Fruit fly (Drosophila melanogaster): ENCODE measurements around the gene CG17806.

CG17806 gene

dm6 chr3R:17794335-17795074 lies 8.6 kb downstream of the CG17806 start, which contains the start of gene CG43102 (continued):
- TF ChIP-seq cato (GFP tag; optimal IDR thresholded peaks at IDR 0.05; ENCODE audit: borderline replicate concordance), result peak; percentile 12
- peak; percentile 52 for TF ChIP-seq Hsf (GFP tag; optimal IDR thresholded peaks at IDR 0.05)
- TF ChIP-seq H15 (GFP tag; IDR thresholded peaks at IDR 0.05), result peak; percentile 77
- peak; percentile 31 for TF ChIP-seq MESR4 (GFP tag; optimal IDR thresholded peaks at IDR 0.05)
- TF ChIP-seq ken (GFP tag; IDR thresholded peaks at IDR 0.05), result peak; percentile 72
- peak; percentile 12 for TF ChIP-seq CG17912 (GFP tag; optimal IDR thresholded peaks at IDR 0.05)
- TF ChIP-seq Fer1 (GFP tag; optimal IDR thresholded peaks at IDR 0.05), result peak; percentile 49
- TF ChIP-seq pzg (GFP tag; optimal IDR thresholded peaks at IDR 0.05), result peak; percentile 21
- peak; percentile 49 for TF ChIP-seq CG7556 (GFP tag; optimal IDR thresholded peaks at IDR 0.05)
- TF ChIP-seq Drgx (GFP tag; IDR thresholded peaks at IDR 0.05), result peak; percentile 77
- TF ChIP-seq Taf1 (GFP tag; IDR thresholded peaks at IDR 0.05), result peak; percentile 62
- TF ChIP-seq Camta (GFP tag; optimal IDR thresholded peaks at IDR 0.05), result peak; percentile 14
- peak; percentile 74 for TF ChIP-seq Fer3 (tag; optimal IDR thresholded peaks at IDR 0.05)
- TF ChIP-seq gsb-n (tag; optimal IDR thresholded peaks at IDR 0.05), result peak; percentile 60
- peak; percentile 62 for TF ChIP-seq tin (GFP tag; optimal IDR thresholded peaks at IDR 0.05)
- TF ChIP-seq CG11723 (GFP tag; optimal IDR thresholded peaks at IDR 0.05), result peak; percentile 33
- TF ChIP-seq da (GFP tag; optimal IDR thresholded peaks at IDR 0.05), result peak; percentile 24
- no peak for TF ChIP-seq Stat92E (GFP tag; optimal IDR thresholded peaks at IDR 0.05)
- TF ChIP-seq cad (GFP tag; optimal IDR thresholded peaks at IDR 0.05), result no peak
- TF ChIP-seq eve (GFP tag; optimal IDR thresholded peaks at IDR 0.05), result no peak
- TF ChIP-seq sqz (GFP tag; optimal IDR thresholded peaks at IDR 0.05), result no peak
- TF ChIP-seq Dll (GFP tag; IDR thresholded peaks at IDR 0.05; ENCODE audit: partially characterized antibody), result peak; percentile 90
- TF ChIP-seq CG12391 (tag; optimal IDR thresholded peaks at IDR 0.05), result peak; percentile 72
- peak; percentile 18 for TF ChIP-seq CG2875 (GFP tag; optimal IDR thresholded peaks at IDR 0.05)
- TF ChIP-seq CG10462 (GFP tag; optimal IDR thresholded peaks at IDR 0.05), result no peak
- no peak for TF ChIP-seq danr (GFP tag; IDR thresholded peaks at IDR 0.05)
- peak; percentile 47; the same call in 1 of the 2 replicates for TF ChIP-seq Adf1 (GFP tag; IDR thresholded peaks at IDR 0.05)
- peak; percentile 71 for TF ChIP-seq CG16813 (GFP tag; IDR thresholded peaks at IDR 0.05; ENCODE audit: partially characterized antibody)
- 0 out of 2 replicates have a peak, but pooled peaks have one; percentile 6 for TF ChIP-seq aop (GFP tag; IDR thresholded peaks at IDR 0.05)
- TF ChIP-seq CG17359 (tag; optimal IDR thresholded peaks at IDR 0.05), result peak; percentile 72
- peak; percentile 62 for TF ChIP-seq Hr3 (GFP tag; optimal IDR thresholded peaks at IDR 0.05)
- peak; percentile 40 for TF ChIP-seq scrt (GFP tag; optimal IDR thresholded peaks at IDR 0.05)
- TF ChIP-seq fd96Cb (tag; optimal IDR thresholded peaks at IDR 0.05), result peak; percentile 49
- peak; percentile 11 for TF ChIP-seq CG3163 (GFP tag; optimal IDR thresholded peaks at IDR 0.05)
- peak; percentile 82 for TF ChIP-seq CG5953 (GFP tag; IDR thresholded peaks at IDR 0.05)
- TF ChIP-seq CG14441 (GFP tag; IDR thresholded peaks at IDR 0.05), result peak; percentile 73
- no peak for TF ChIP-seq HmgD (GFP tag; optimal IDR thresholded peaks at IDR 0.05)
- TF ChIP-seq pan (optimal IDR thresholded peaks at IDR 0.05), result no peak
- TF ChIP-seq pan (GFP tag; optimal IDR thresholded peaks at IDR 0.05 in 1 of 2, IDR thresholded peaks at IDR 0.05 in 1 of 2), result peak in 1 of 2 experiments; percentile 86
- peak; percentile 82 for TF ChIP-seq CG8924 (tag; optimal IDR thresholded peaks at IDR 0.05)
- peak; percentile 24 for TF ChIP-seq chn (GFP tag; optimal IDR thresholded peaks at IDR 0.05)
- peak; percentile 15 for TF ChIP-seq CG1647 (GFP tag; optimal IDR thresholded peaks at IDR 0.05)
- TF ChIP-seq CG32532 (GFP tag; IDR thresholded peaks at IDR 0.05), result peak; percentile 82
- no peak for TF ChIP-seq Spps (tag; optimal IDR thresholded peaks at IDR 0.05)
- TF ChIP-seq CG13287 (GFP tag; IDR thresholded peaks at IDR 0.05; ENCODE audit: partially characterized antibody), result peak; percentile 79
- peak; percentile 72; the same call in 2 of the 3 replicates for TF ChIP-seq dysf (GFP tag; IDR thresholded peaks at IDR 0.05)
- TF ChIP-seq usp (GFP tag; optimal IDR thresholded peaks at IDR 0.05), result no peak
- TF ChIP-seq CG9797 (GFP tag; optimal IDR thresholded peaks at IDR 0.05), result no peak
- TF ChIP-seq Dref (GFP tag; IDR thresholded peaks at IDR 0.05), result peak; percentile 59
- TF ChIP-seq gro (GFP tag; optimal IDR thresholded peaks at IDR 0.05), result peak; percentile 38
